Fruit fly (Drosophila melanogaster): Measurements from ENCODE around the gene CG16775.

The CG16775 gene

dm6 chr3L:17921462-17921861, 35.0 kb upstream of the CG16775 start:
- TF ChIP-seq svp (GFP tag) (peak; percentile 90), CG6808 (GFP tag; optimal IDR thresholded peaks at IDR 0.05) (no peak), eg (GFP tag; IDR thresholded peaks at IDR 0.05) (no peak), CG34406 (GFP tag; optimal IDR thresholded peaks at IDR 0.05) (no peak), topi (GFP tag; optimal IDR thresholded peaks at IDR 0.05) (no peak), CG8632 (GFP tag; optimal IDR thresholded peaks at IDR 0.05) (no peak), Hr38 (GFP tag; optimal IDR thresholded peaks at IDR 0.05) (no peak), CG4318 (GFP tag; optimal IDR thresholded peaks at IDR 0.05) (no peak), Eip93F (GFP tag; optimal IDR thresholded peaks at IDR 0.05) (no peak), fd85E (GFP tag; optimal IDR thresholded peaks at IDR 0.05) (no peak), CG7368 (GFP tag; optimal IDR thresholded peaks at IDR 0.05) (no peak), fkh (GFP tag; optimal IDR thresholded peaks at IDR 0.05) (peak; percentile 7), OdsH (GFP tag; optimal IDR thresholded peaks at IDR 0.05) (no peak), Ets96B (tag; optimal IDR thresholded peaks at IDR 0.05) (no peak), acj6 (GFP tag; optimal IDR thresholded peaks at IDR 0.05) (no peak), CG32006 (GFP tag; optimal IDR thresholded peaks at IDR 0.05) (no peak), CG1621 (tag; optimal IDR thresholded peaks at IDR 0.05) (no peak), achi (GFP tag; optimal IDR thresholded peaks at IDR 0.05) (no peak), CG11902 (GFP tag; optimal IDR thresholded peaks at IDR 0.05) (no peak), dsx (GFP tag; optimal IDR thresholded peaks at IDR 0.05; ENCODE audit: poor library complexity, severe bottlenecking) (no peak), spab (GFP tag; optimal IDR thresholded peaks at IDR 0.05) (no peak), Sox102F (GFP tag; optimal IDR thresholded peaks at IDR 0.05) (no peak), vri (GFP tag; optimal IDR thresholded peaks at IDR 0.05) (peak; percentile 48), salr (GFP tag; optimal IDR thresholded peaks at IDR 0.05) (no peak), CG10631 (GFP tag; optimal IDR thresholded peaks at IDR 0.05) (no peak)

- TF ChIP-seq CG8319 (GFP tag; optimal IDR thresholded peaks at IDR 0.05) (no peak), Eip78C (GFP tag) (peak; percentile 81), ss (GFP tag; optimal IDR thresholded peaks at IDR 0.05) (peak in 1 of 2 experiments; percentile 17), vri (GFP tag; optimal IDR thresholded peaks at IDR 0.05) (peak; percentile 8), Sox102F (GFP tag; optimal IDR thresholded peaks at IDR 0.05) (no peak), CG3032 (tag; optimal IDR thresholded peaks at IDR 0.05) (peak; percentile 11), topi (GFP tag; optimal IDR thresholded peaks at IDR 0.05) (peak; percentile 6), Met (GFP tag; optimal IDR thresholded peaks at IDR 0.05) (peak; percentile 1), Hr4 (GFP tag; optimal IDR thresholded peaks at IDR 0.05) (peak; percentile 1), Ets96B (tag; optimal IDR thresholded peaks at IDR 0.05) (peak; percentile 15), acj6 (GFP tag; optimal IDR thresholded peaks at IDR 0.05) (peak; percentile 8), dsx (GFP tag; optimal IDR thresholded peaks at IDR 0.05; ENCODE audit: poor library complexity, severe bottlenecking) (no peak), svp (GFP tag) (peak; percentile 67)
Observed at dm6 chr3L:17917687-17918434, 31.4 kb upstream of the CG16775 start.

- TF ChIP-seq salr (GFP tag; optimal IDR thresholded peaks at IDR 0.05) (no peak), dsx (GFP tag; optimal IDR thresholded peaks at IDR 0.05; ENCODE audit: poor library complexity, severe bottlenecking) (peak; percentile 18)
Observed at dm6 chr3L:17915792-17916540, 29.5 kb upstream of the CG16775 start.

dm6 chr3L:17913966-17914540, 27.6 kb upstream of the CG16775 start:
- peak; percentile 4 to 14 for TF ChIP-seq ss (GFP tag; optimal IDR thresholded peaks at IDR 0.05)
- TF ChIP-seq Blimp-1 (GFP tag; optimal IDR thresholded peaks at IDR 0.05): no peak
- TF ChIP-seq CG10669 (GFP tag; optimal IDR thresholded peaks at IDR 0.05): no peak
- no peak for TF ChIP-seq Lpt (GFP tag; optimal IDR thresholded peaks at IDR 0.05)
- no peak for TF ChIP-seq CG11762 (GFP tag; optimal IDR thresholded peaks at IDR 0.05; ENCODE audit: insufficient read depth)
- no peak for TF ChIP-seq CG32006 (GFP tag; optimal IDR thresholded peaks at IDR 0.05)
- no peak for TF ChIP-seq CG11294 (GFP tag; IDR thresholded peaks at IDR 0.05)
- TF ChIP-seq CG15336 (GFP tag; IDR thresholded peaks at IDR 0.05): peak; percentile 29; the same call in 1 of the 2 replicates
- peak; percentile 12 for TF ChIP-seq CG9139 (GFP tag; optimal IDR thresholded peaks at IDR 0.05)
- peak; percentile 43; the same call in 2 of the 3 replicates for TF ChIP-seq CG8119 (GFP tag; IDR thresholded peaks at IDR 0.05)
- TF ChIP-seq vri (GFP tag; optimal IDR thresholded peaks at IDR 0.05): peak; percentile 25
- peak; percentile 37 for TF ChIP-seq Eip78C (GFP tag)
- TF ChIP-seq CG6854 (GFP tag; optimal IDR thresholded peaks at IDR 0.05): peak; percentile 3
- TF ChIP-seq Met (GFP tag; optimal IDR thresholded peaks at IDR 0.05): no peak

Measured in whole organism, prepupa.